Worm (Caenorhabditis elegans) whole organism, mixed stage, embryonic: ENCODE data around the gene M106.8.

Source experiments
- ceh-39 ChIP-seq: fragments of 150-350 bp; optimal IDR thresholded peaks from 2 replicates; lab custom pipeline; 2014; ENCODE audit warnings: missing biosample characterization, missing genetic modification characterization
- drap-1 ChIP-seq: fragments of 200-800 bp; sonication (Bioruptor generic); optimal IDR thresholded peaks from 3 replicates; lab custom pipeline; 2018; ENCODE audit warnings: mild to moderate bottlenecking, missing genetic modification characterization, missing compliant biosample characterization
- elt-1 ChIP-seq: sonication (generic microtip); optimal IDR thresholded peaks from 2 replicates; lab custom pipeline; 2017; ENCODE audit warnings: missing genetic modification characterization, mild to moderate bottlenecking, missing compliant biosample characterization, antibody characterized with exemption, moderate library complexity, borderline replicate concordance; ENCODE audit not compliant: insufficient read depth
- elt-3 ChIP-seq: fragments of 150-350 bp; optimal IDR thresholded peaks from 2 replicates; lab custom pipeline; 2014; ENCODE audit warnings: missing biosample characterization, missing genetic modification characterization
- lin-32 ChIP-seq: fragments of 200-800 bp; sonication (Bioruptor generic); optimal IDR thresholded peaks from 2 replicates; lab custom pipeline; 2018; ENCODE audit warnings: mild to moderate bottlenecking, missing genetic modification characterization, missing compliant biosample characterization
- nhr-12 ChIP-seq: fragments of 150-350 bp; optimal IDR thresholded peaks from 2 replicates; lab custom pipeline; 2014; ENCODE audit warnings: missing biosample characterization, missing genetic modification characterization
- nhr-28 ChIP-seq: fragments of 150-350 bp; optimal IDR thresholded peaks from 2 replicates; lab custom pipeline; 2014; ENCODE audit warnings: missing biosample characterization, missing genetic modification characterization
- nhr-76 ChIP-seq: sonication (generic microtip); optimal IDR thresholded peaks from 2 replicates; lab custom pipeline; 2017; ENCODE audit warnings: missing biosample characterization, missing genetic modification characterization
- pha-4 ChIP-seq: fragments of 150-350 bp; optimal IDR thresholded peaks from 2 replicates; lab custom pipeline; 2018; ENCODE audit warnings: missing biosample characterization, missing genetic modification reagents, missing genetic modification characterization
- snpc-4 ChIP-seq: fragments of 150-350 bp; optimal IDR thresholded peaks from 2 replicates; lab custom pipeline; 2014; ENCODE audit warnings: missing biosample characterization, missing genetic modification characterization
- unc-39 ChIP-seq: fragments of 150-350 bp; optimal IDR thresholded peaks from 2 replicates; lab custom pipeline; 2014; ENCODE audit warnings: missing biosample characterization, missing genetic modification characterization
- unc-62 ChIP-seq: fragments of 150-350 bp; optimal IDR thresholded peaks from 2 replicates; lab custom pipeline; 2014; ENCODE audit warnings: missing biosample characterization, missing genetic modification reagents, missing genetic modification characterization

DNA sequence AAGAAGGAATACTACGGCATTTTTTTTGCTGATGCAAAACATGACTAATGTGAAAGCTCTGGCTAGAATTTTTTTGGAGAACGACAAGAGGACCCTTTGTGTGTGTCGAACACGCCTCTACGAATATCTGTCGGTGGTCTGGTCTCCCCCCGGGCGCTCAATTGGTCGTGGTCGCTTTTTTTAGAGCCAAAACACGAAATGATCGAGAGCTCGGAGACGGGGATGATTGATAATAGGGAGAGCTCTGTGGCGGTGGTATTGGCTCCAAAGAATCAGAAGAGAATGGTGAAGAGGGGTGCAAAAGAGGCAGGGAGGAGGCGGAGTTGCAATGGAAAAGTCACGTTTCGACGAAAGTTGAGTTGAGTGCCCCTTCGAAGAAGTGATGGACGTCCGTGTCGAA lies 13.9 kb downstream of the M106.8 start:
- TF ChIP-seq snpc-4 (tag; lab: Kevin White, UChicago) (no peak), unc-62 (GFP tag; lab: Kevin White, UChicago) (no peak), unc-39 (tag; lab: Kevin White, UChicago) (no peak), pha-4 (tag; lab: Kevin White, UChicago) (no peak), nhr-28 (no peak), elt-1 (tag; lab: Kevin White, UChicago) (no peak), nhr-76 (tag; lab: Kevin White, UChicago) (no peak), ceh-39 (tag; lab: Kevin White, UChicago) (no peak), elt-3 (tag; lab: Kevin White, UChicago) (no peak), drap-1 (GFP tag; lab: Kevin White, UChicago) (no peak), lin-32 (GFP tag; lab: Kevin White, UChicago) (no peak), nhr-12 (tag; lab: Kevin White, UChicago) (no peak)
